Fruit fly (Drosophila melanogaster): ENCODE data around the gene put.
A peak's percentile ranks its signal among the peaks of the same experiment; 100 is the strongest.

Gene put

DNA sequence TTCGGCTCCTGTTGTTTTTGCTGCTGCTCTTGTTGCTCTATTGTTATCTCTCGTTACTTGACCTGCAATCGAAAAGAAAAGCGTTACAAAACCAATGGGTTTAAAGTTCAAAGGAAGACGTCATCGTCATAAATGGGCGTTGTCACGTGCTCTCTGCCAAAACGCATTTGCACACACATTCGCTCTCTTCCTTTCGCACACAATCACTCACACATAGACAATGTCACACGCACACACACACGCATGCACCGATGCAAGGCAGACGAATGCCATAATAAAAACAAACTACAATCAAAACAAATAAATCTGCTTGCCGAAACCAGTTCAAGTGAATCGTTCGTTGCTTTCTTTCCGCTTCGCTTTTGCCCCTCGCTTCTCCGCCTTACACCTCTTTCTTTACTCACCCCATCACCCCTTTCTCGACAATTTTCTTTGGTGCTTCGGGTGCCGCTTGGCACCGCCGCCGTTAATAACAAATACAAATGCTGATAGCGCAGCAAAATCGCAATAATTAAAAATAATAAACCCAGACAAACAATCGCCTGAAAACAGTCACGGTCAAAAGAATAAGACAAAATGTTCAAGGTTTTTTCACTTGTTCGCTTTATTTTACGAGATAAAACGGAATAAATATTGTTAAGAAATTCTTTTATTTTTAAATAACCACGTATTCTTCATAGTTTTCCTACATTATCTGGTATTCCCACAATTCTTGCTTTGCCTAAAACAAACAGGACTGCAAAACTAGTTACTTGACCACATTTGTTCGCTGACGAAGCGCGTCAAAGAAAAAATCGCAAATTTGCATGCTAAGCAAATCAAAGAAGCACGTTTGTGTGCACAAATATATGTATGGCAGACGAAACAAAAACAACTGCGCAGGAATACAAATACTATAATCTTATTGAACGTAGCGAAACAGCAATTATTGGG lies 24.1 kb upstream of the put start:
- peak; percentile 84 for TF ChIP-seq CG7045 (GFP tag; optimal IDR thresholded peaks at IDR 0.05)
- peak; percentile 100 for TF ChIP-seq tj (GFP tag; optimal IDR thresholded peaks at IDR 0.05)
- TF ChIP-seq Crg-1 (GFP tag; optimal IDR thresholded peaks at IDR 0.05), result peak; percentile 21
- peak; percentile 83 for TF ChIP-seq Mnt (GFP tag; optimal IDR thresholded peaks at IDR 0.05)
- peak; percentile 18 for TF ChIP-seq Clk (GFP tag; optimal IDR thresholded peaks at IDR 0.05)
- TF ChIP-seq ovo (GFP tag; optimal IDR thresholded peaks at IDR 0.05), result peak; percentile 58
- peak; percentile 90 for TF ChIP-seq CG7101 (tag; optimal IDR thresholded peaks at IDR 0.05)
- peak in 1 of 2 experiments; percentile 5 for TF ChIP-seq cnc (optimal IDR thresholded peaks at IDR 0.05)
- no peak for TF ChIP-seq toe (GFP tag; optimal IDR thresholded peaks at IDR 0.05)
- peak; percentile 60 for TF ChIP-seq Hr96 (GFP tag; optimal IDR thresholded peaks at IDR 0.05)
- no peak for TF ChIP-seq CG5204 (GFP tag; optimal IDR thresholded peaks at IDR 0.05)
- TF ChIP-seq CG11617 (GFP tag; optimal IDR thresholded peaks at IDR 0.05), result peak; percentile 93
- peak; percentile 98 for TF ChIP-seq kay (GFP tag; ENCODE audit: borderline replicate concordance)
- peak; percentile 88 for TF ChIP-seq bab1 (GFP tag; optimal IDR thresholded peaks at IDR 0.05)
- peak; percentile 30 for TF ChIP-seq pad (GFP tag; optimal IDR thresholded peaks at IDR 0.05)
- peak; percentile 91 for TF ChIP-seq CG33017 (tag; optimal IDR thresholded peaks at IDR 0.05)
- TF ChIP-seq CG1620 (GFP tag; optimal IDR thresholded peaks at IDR 0.05), result peak; percentile 36
- TF ChIP-seq cic (GFP tag; optimal IDR thresholded peaks at IDR 0.05), result peak; percentile 96
- peak; percentile 81 for TF ChIP-seq CG12768 (GFP tag; optimal IDR thresholded peaks at IDR 0.05)
- TF ChIP-seq CG14711 (tag; optimal IDR thresholded peaks at IDR 0.05), result peak; percentile 84

dm6 chr3R:14642463-14642862 lies 17.0 kb upstream of the put start, which contains the start of gene CG7886:
CG7886 (minus strand) TSS chr3R:14642563.
- TF ChIP-seq pad (GFP tag; optimal IDR thresholded peaks at IDR 0.05) (no peak), bab1 (GFP tag; optimal IDR thresholded peaks at IDR 0.05) (no peak), Hr96 (GFP tag; optimal IDR thresholded peaks at IDR 0.05) (no peak), CG5204 (GFP tag; optimal IDR thresholded peaks at IDR 0.05) (no peak), toe (GFP tag; optimal IDR thresholded peaks at IDR 0.05) (no peak), CG14711 (tag; optimal IDR thresholded peaks at IDR 0.05) (no peak), CG11617 (GFP tag; optimal IDR thresholded peaks at IDR 0.05) (no peak), Mnt (GFP tag; optimal IDR thresholded peaks at IDR 0.05) (no peak), cnc (optimal IDR thresholded peaks at IDR 0.05) (no peak), tj (GFP tag; optimal IDR thresholded peaks at IDR 0.05) (no peak), CG33017 (tag; optimal IDR thresholded peaks at IDR 0.05) (no peak), Crg-1 (GFP tag; optimal IDR thresholded peaks at IDR 0.05) (no peak), cic (GFP tag; optimal IDR thresholded peaks at IDR 0.05) (no peak), CG1620 (GFP tag; optimal IDR thresholded peaks at IDR 0.05) (no peak), Clk (GFP tag; optimal IDR thresholded peaks at IDR 0.05) (no peak), kay (GFP tag; ENCODE audit: borderline replicate concordance) (no peak), CG12768 (GFP tag; optimal IDR thresholded peaks at IDR 0.05) (no peak)

- no peak for TF ChIP-seq cnc (optimal IDR thresholded peaks at IDR 0.05)
- TF ChIP-seq CG12768 (GFP tag; optimal IDR thresholded peaks at IDR 0.05), result no peak
- TF ChIP-seq bab1 (GFP tag; optimal IDR thresholded peaks at IDR 0.05), result no peak
- no peak for TF ChIP-seq CG1620 (GFP tag; optimal IDR thresholded peaks at IDR 0.05)
- no peak for TF ChIP-seq Mnt (GFP tag; optimal IDR thresholded peaks at IDR 0.05)
- no peak for TF ChIP-seq tj (GFP tag; optimal IDR thresholded peaks at IDR 0.05)
- TF ChIP-seq cic (GFP tag; optimal IDR thresholded peaks at IDR 0.05), result no peak
- no peak for TF ChIP-seq toe (GFP tag; optimal IDR thresholded peaks at IDR 0.05)
- TF ChIP-seq Clk (GFP tag; optimal IDR thresholded peaks at IDR 0.05), result no peak
- TF ChIP-seq CG7101 (tag; optimal IDR thresholded peaks at IDR 0.05), result no peak
- no peak for TF ChIP-seq CG7045 (GFP tag; optimal IDR thresholded peaks at IDR 0.05)
- TF ChIP-seq pad (GFP tag; optimal IDR thresholded peaks at IDR 0.05), result no peak
- no peak for TF ChIP-seq ovo (GFP tag; optimal IDR thresholded peaks at IDR 0.05)
- no peak for TF ChIP-seq Hr96 (GFP tag; optimal IDR thresholded peaks at IDR 0.05)
- TF ChIP-seq Crg-1 (GFP tag; optimal IDR thresholded peaks at IDR 0.05), result no peak
- no peak for TF ChIP-seq CG5204 (GFP tag; optimal IDR thresholded peaks at IDR 0.05)
Observed at dm6 chr3R:14631911-14632310, 6.4 kb upstream of the put start.

dm6 chr3R:14630119-14630623 lies 4.7 kb upstream of the put start, which contains the start of gene Cad88C:
Cad88C (plus strand) TSS chr3R:14630478.
- TF ChIP-seq CG11617 (GFP tag; optimal IDR thresholded peaks at IDR 0.05) (no peak), CG33017 (tag; optimal IDR thresholded peaks at IDR 0.05) (no peak), Clk (GFP tag; optimal IDR thresholded peaks at IDR 0.05) (no peak), cnc (optimal IDR thresholded peaks at IDR 0.05) (no peak), CG12768 (GFP tag; optimal IDR thresholded peaks at IDR 0.05) (no peak), tj (GFP tag; optimal IDR thresholded peaks at IDR 0.05) (peak; percentile 35), cic (GFP tag; optimal IDR thresholded peaks at IDR 0.05) (no peak), Crg-1 (GFP tag; optimal IDR thresholded peaks at IDR 0.05) (no peak), bab1 (GFP tag; optimal IDR thresholded peaks at IDR 0.05) (no peak), CG7045 (GFP tag; optimal IDR thresholded peaks at IDR 0.05) (no peak), toe (GFP tag; optimal IDR thresholded peaks at IDR 0.05) (no peak), Mnt (GFP tag; optimal IDR thresholded peaks at IDR 0.05) (no peak), ovo (GFP tag; optimal IDR thresholded peaks at IDR 0.05) (no peak), CG1620 (GFP tag; optimal IDR thresholded peaks at IDR 0.05) (no peak), kay (GFP tag; ENCODE audit: borderline replicate concordance) (no peak), CG14711 (tag; optimal IDR thresholded peaks at IDR 0.05) (peak; percentile 80)

DNA sequence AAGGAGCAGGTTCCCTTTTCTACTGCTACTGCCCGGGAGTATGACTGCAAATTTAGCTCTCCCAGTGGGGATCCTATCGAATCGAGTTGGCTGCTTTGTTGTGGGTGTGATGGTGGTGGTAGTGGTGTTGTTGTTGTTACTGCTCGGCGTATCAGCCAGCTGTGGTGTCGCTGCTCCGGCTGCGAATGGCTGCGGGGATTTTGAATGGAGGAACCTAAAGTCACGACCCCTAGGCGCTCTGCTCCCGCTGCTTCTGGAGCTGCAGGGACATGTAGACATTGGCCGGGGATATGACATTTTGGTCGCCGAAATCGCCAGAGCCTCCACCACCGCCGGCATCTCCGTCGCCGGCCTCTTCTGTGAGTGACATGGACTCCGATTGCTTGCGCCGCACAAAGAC lies 1.3 kb upstream of the put start:
- TF ChIP-seq cic (GFP tag; optimal IDR thresholded peaks at IDR 0.05), result no peak
- TF ChIP-seq CG12768 (GFP tag; optimal IDR thresholded peaks at IDR 0.05), result no peak
- no peak for TF ChIP-seq Clk (GFP tag; optimal IDR thresholded peaks at IDR 0.05)
- no peak for TF ChIP-seq tj (GFP tag; optimal IDR thresholded peaks at IDR 0.05)
- no peak for TF ChIP-seq CG33017 (tag; optimal IDR thresholded peaks at IDR 0.05)
- TF ChIP-seq cnc (optimal IDR thresholded peaks at IDR 0.05), result no peak
- TF ChIP-seq CG7045 (GFP tag; optimal IDR thresholded peaks at IDR 0.05), result no peak
- TF ChIP-seq CG5204 (GFP tag; optimal IDR thresholded peaks at IDR 0.05), result no peak
- no peak for TF ChIP-seq Crg-1 (GFP tag; optimal IDR thresholded peaks at IDR 0.05)
- no peak for TF ChIP-seq CG7101 (tag; optimal IDR thresholded peaks at IDR 0.05)
- TF ChIP-seq CG14711 (tag; optimal IDR thresholded peaks at IDR 0.05), result no peak
- TF ChIP-seq Mnt (GFP tag; optimal IDR thresholded peaks at IDR 0.05), result no peak
- TF ChIP-seq toe (GFP tag; optimal IDR thresholded peaks at IDR 0.05), result no peak
- no peak for TF ChIP-seq bab1 (GFP tag; optimal IDR thresholded peaks at IDR 0.05)
- no peak for TF ChIP-seq ovo (GFP tag; optimal IDR thresholded peaks at IDR 0.05)
- no peak for TF ChIP-seq Hr96 (GFP tag; optimal IDR thresholded peaks at IDR 0.05)
